Worm (Caenorhabditis elegans) whole organism, late embryonic: ENCODE measurements around the gene Y37E11B.5.

Experiments
- C08G9.2 ChIP-seq: sonication (generic microtip); optimal IDR thresholded peaks from 2 replicates; lab custom pipeline; 2016; ENCODE audit warnings: mild to moderate bottlenecking, missing genetic modification characterization, moderate library complexity, missing compliant biosample characterization
- F13H6.1 ChIP-seq: sonication (generic microtip); optimal IDR thresholded peaks from 2 replicates; lab custom pipeline; 2016; ENCODE audit warnings: missing genetic modification characterization, missing compliant biosample characterization
- K09A11.1 ChIP-seq: sonication (generic microtip); optimal IDR thresholded peaks from 2 replicates; lab custom pipeline; 2017; ENCODE audit warnings: antibody characterized with exemption, mild to moderate bottlenecking, missing genetic modification characterization, missing compliant biosample characterization; ENCODE audit not compliant: insufficient read depth
- ceh-6 ChIP-seq: fragments of 200-800 bp; sonication (Bioruptor generic); optimal IDR thresholded peaks from 2 replicates; lab custom pipeline; 2018; ENCODE audit warnings: mild to moderate bottlenecking, missing genetic modification characterization, missing compliant biosample characterization
- dve-1 ChIP-seq: sonication (generic microtip); optimal IDR thresholded peaks from 2 replicates; lab custom pipeline; 2017; ENCODE audit warnings: antibody characterized with exemption, mild to moderate bottlenecking, missing genetic modification characterization, missing compliant biosample characterization
- nhr-11 ChIP-seq: fragments of 150-350 bp; optimal IDR thresholded peaks from 2 replicates; lab custom pipeline; 2014; ENCODE audit warnings: missing biosample characterization, missing genetic modification characterization
- pqm-1 ChIP-seq: sonication (generic microtip); optimal IDR thresholded peaks from 2 replicates; lab custom pipeline; 2016; ENCODE audit warnings: missing genetic modification characterization, missing compliant biosample characterization
- tbx-2 ChIP-seq: sonication (generic microtip); optimal IDR thresholded peaks from 2 replicates; lab custom pipeline; 2016; ENCODE audit warnings: missing genetic modification characterization, missing compliant biosample characterization
- ttx-3 ChIP-seq: sonication (generic microtip); optimal IDR thresholded peaks from 2 replicates; lab custom pipeline; 2016; ENCODE audit warnings: missing genetic modification reagents, missing genetic modification characterization, missing compliant biosample characterization

DNA sequence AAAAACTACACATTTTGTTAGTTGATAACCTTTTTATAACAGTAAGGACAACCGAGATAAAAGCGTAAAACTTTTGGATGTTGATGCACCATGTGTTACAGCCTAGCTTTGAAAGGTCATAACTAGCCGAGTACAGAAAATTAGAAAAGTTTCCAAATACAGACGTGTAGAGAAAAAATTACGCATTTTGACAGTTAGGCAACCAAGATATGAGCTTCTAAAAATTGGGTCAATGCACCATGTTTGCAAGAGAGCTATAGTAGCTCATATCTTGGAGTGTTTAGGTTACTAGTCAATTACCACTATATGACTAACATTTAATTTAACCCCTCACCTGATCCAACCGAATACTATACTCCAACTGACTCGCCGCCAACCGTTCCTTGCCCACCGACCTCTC, 45.4 kb downstream of the Y37E11B.5 start:
- TF ChIP-seq F13H6.1 (tag; lab: Kevin White, UChicago) (no peak), ceh-6 (GFP tag; lab: Kevin White, UChicago) (no peak), tbx-2 (no peak), dve-1 (no peak), nhr-11 (tag; lab: Kevin White, UChicago) (no peak), ttx-3 (tag; lab: Kevin White, UChicago) (no peak), pqm-1 (tag; lab: Kevin White, UChicago) (no peak), C08G9.2 (tag; lab: Kevin White, UChicago) (no peak), K09A11.1 (tag; lab: Kevin White, UChicago) (no peak)
